Fruit fly (Drosophila melanogaster) whole organism, embryonic: ENCODE measurements around the gene LIMK1.

Source experiments
- ATbp ChIP-seq: fragments of 200-800 bp; sonication (Bioruptor generic); optimal IDR thresholded peaks from 2 replicates; lab custom pipeline; 2017; ENCODE audit warnings: missing biosample characterization, mild to moderate bottlenecking, missing genetic modification characterization, missing genetic modification reagents
- Bgb ChIP-seq: fragments of 200-800 bp; sonication (Bioruptor generic); IDR thresholded peaks from 2 replicates; pipeline ENCODE4 v1.3.6; 2022; ENCODE audit warnings: missing biosample characterization, missing genetic modification characterization; ENCODE audit not compliant: partially characterized antibody
- CG10321 ChIP-seq: fragments of 200-800 bp; sonication (Bioruptor generic); IDR thresholded peaks from 2 replicates; pipeline ENCODE4 v1.3.6; 2022; ENCODE audit warnings: missing biosample characterization, missing genetic modification characterization
- CG10959 ChIP-seq: fragments of 200-800 bp; sonication (Bioruptor generic); IDR thresholded peaks from 2 replicates; pipeline ENCODE4 v1.3.6; 2022; ENCODE audit warnings: missing biosample characterization, missing genetic modification characterization
- CG11085 ChIP-seq: fragments of 200-800 bp; sonication (Bioruptor generic); IDR thresholded peaks from 2 replicates; pipeline ENCODE4 v1.3.6; 2022; ENCODE audit warnings: missing biosample characterization, missing genetic modification characterization
- CG12659 ChIP-seq: fragments of 200-800 bp; sonication (Bioruptor generic); optimal IDR thresholded peaks from 3 replicates; lab custom pipeline; 2017; ENCODE audit warnings: mild to moderate bottlenecking, missing biosample characterization, missing genetic modification reagents, missing genetic modification characterization
- CG12744 ChIP-seq: fragments of 200-800 bp; sonication (Bioruptor generic); optimal IDR thresholded peaks from 2 replicates; lab custom pipeline; 2016; ENCODE audit warnings: missing biosample characterization, missing genetic modification characterization
- CG14441 ChIP-seq: fragments of 200-800 bp; sonication (Bioruptor generic); IDR thresholded peaks from 2 replicates; pipeline ENCODE4 v1.3.6; 2022; ENCODE audit warnings: missing biosample characterization, missing genetic modification characterization
- CG14667 ChIP-seq: fragments of 200-800 bp; sonication (Bioruptor generic); IDR thresholded peaks from 2 replicates; pipeline ENCODE4 v1.3.6; 2022; ENCODE audit warnings: missing biosample characterization, missing genetic modification characterization
- CG17829 ChIP-seq: fragments of 200-800 bp; optimal IDR thresholded peaks from 2 replicates; lab custom pipeline; 2019; ENCODE audit warnings: missing biosample characterization, mild to moderate bottlenecking, missing genetic modification characterization, moderate library complexity
- CG2199 ChIP-seq: fragments of 200-800 bp; sonication (Bioruptor generic); IDR thresholded peaks from 3 replicates; pipeline ENCODE4 v1.3.6; 2022; ENCODE audit warnings: missing biosample characterization, missing genetic modification characterization
- CG2889 ChIP-seq: fragments of 200-800 bp; sonication (Bioruptor generic); IDR thresholded peaks from 3 replicates; pipeline ENCODE4 v1.3.6; 2022; ENCODE audit warnings: missing biosample characterization, missing genetic modification characterization
- CG30020 ChIP-seq: fragments of 200-800 bp; optimal IDR thresholded peaks from 2 replicates; lab custom pipeline; 2019; ENCODE audit warnings: missing biosample characterization, mild to moderate bottlenecking, missing genetic modification characterization, moderate library complexity
- CG34224 ChIP-seq: fragments of 200-800 bp; sonication (Bioruptor generic); IDR thresholded peaks from 3 replicates; pipeline ENCODE4 v1.3.6; 2022; ENCODE audit warnings: missing biosample characterization, missing genetic modification characterization; ENCODE audit not compliant: partially characterized antibody
- CG4820 ChIP-seq: fragments of 200-800 bp; sonication (Bioruptor generic); optimal IDR thresholded peaks from 3 replicates; lab custom pipeline; 2016; ENCODE audit warnings: missing biosample characterization, missing genetic modification characterization
- CG5180 ChIP-seq: fragments of 200-800 bp; sonication (Bioruptor generic); optimal IDR thresholded peaks from 3 replicates; lab custom pipeline; 2017; ENCODE audit warnings: missing biosample characterization, missing genetic modification characterization, mild to moderate bottlenecking, moderate library complexity, missing genetic modification reagents
- CG5245 ChIP-seq: fragments of 200-800 bp; sonication (Bioruptor generic); optimal IDR thresholded peaks from 3 replicates; lab custom pipeline; 2016; ENCODE audit warnings: missing biosample characterization, missing genetic modification characterization
- CG7372 ChIP-seq: fragments of 200-800 bp; sonication (Bioruptor generic); IDR thresholded peaks from 2 replicates; pipeline ENCODE4 v1.3.6; 2022; ENCODE audit warnings: missing biosample characterization, missing genetic modification characterization
- CG8359 ChIP-seq: fragments of 200-800 bp; sonication (Bioruptor generic); optimal IDR thresholded peaks from 2 replicates; lab custom pipeline; 2017; ENCODE audit warnings: missing biosample characterization, mild to moderate bottlenecking, missing genetic modification characterization, borderline replicate concordance
- CTCF ChIP-seq: fragments of 200-800 bp; sonication (Bioruptor generic); optimal IDR thresholded peaks from 2 replicates; lab custom pipeline; 2017; ENCODE audit warnings: missing biosample characterization, mild to moderate bottlenecking, missing genetic modification characterization, moderate library complexity
- D ChIP-seq, 2 experiments: fragments of 200-800 bp in 1 of 2; fragments of >200 bp in 1 of 2; sonication (Bioruptor generic) in 1 of 2; optimal IDR thresholded peaks; 2 replicates in 1 of 2; 3 replicates in 1 of 2; lab custom pipeline; 2017; ENCODE audit warnings: mild to moderate bottlenecking in 1 of 2, missing biosample characterization in 1 of 2, missing genetic modification characterization in 1 of 2, missing genetic modification reagents in 1 of 2
- D19A ChIP-seq: fragments of 200-800 bp; optimal IDR thresholded peaks from 3 replicates; lab custom pipeline; 2019; ENCODE audit warnings: missing biosample characterization, mild to moderate bottlenecking, missing genetic modification characterization, moderate library complexity
- Deaf1 ChIP-seq: fragments of 200-800 bp; optimal IDR thresholded peaks from 3 replicates; lab custom pipeline; 2019; ENCODE audit warnings: missing biosample characterization, mild to moderate bottlenecking, missing genetic modification characterization, moderate library complexity
- Dip3 ChIP-seq: fragments of 200-800 bp; sonication (Bioruptor generic); optimal IDR thresholded peaks from 3 replicates; lab custom pipeline; 2016; ENCODE audit warnings: missing biosample characterization, missing genetic modification characterization
- Doc3 ChIP-seq: fragments of 200-800 bp; sonication (Bioruptor generic); IDR thresholded peaks from 3 replicates; pipeline ENCODE4 v1.3.6; 2022; ENCODE audit warnings: missing biosample characterization, missing genetic modification characterization; ENCODE audit not compliant: partially characterized antibody
- E2f2 ChIP-seq: fragments of 200-800 bp; sonication (Bioruptor generic); IDR thresholded peaks from 2 replicates; pipeline ENCODE4 v1.3.6; 2022; ENCODE audit warnings: missing biosample characterization, missing genetic modification characterization
- Fer1 ChIP-seq: fragments of 200-800 bp; sonication (Bioruptor generic); optimal IDR thresholded peaks from 2 replicates; lab custom pipeline; 2017; ENCODE audit warnings: missing biosample characterization, mild to moderate bottlenecking, missing genetic modification characterization
- Max ChIP-seq: fragments of 200-800 bp; sonication (Bioruptor generic); optimal IDR thresholded peaks from 2 replicates; lab custom pipeline; 2016; ENCODE audit warnings: missing biosample characterization, mild to moderate bottlenecking, missing genetic modification characterization
- Nf-YA ChIP-seq: fragments of 200-800 bp; sonication (Bioruptor generic); IDR thresholded peaks from 2 replicates; pipeline ENCODE4 v1.3.6; 2022; ENCODE audit warnings: missing biosample characterization, missing genetic modification characterization
- Side ChIP-seq: fragments of 200-800 bp; sonication (Bioruptor generic); optimal IDR thresholded peaks from 2 replicates; lab custom pipeline; 2016; ENCODE audit warnings: missing biosample characterization, missing genetic modification characterization
- Sin3A ChIP-seq: fragments of >200 bp; optimal IDR thresholded peaks from 2 replicates; lab custom pipeline; 2018
- Usf ChIP-seq: fragments of 200-800 bp; sonication (Bioruptor generic); optimal IDR thresholded peaks from 2 replicates; lab custom pipeline; 2017; ENCODE audit warnings: missing genotype, missing biosample characterization, missing genetic modification characterization
- Vsx1 ChIP-seq: fragments of 200-800 bp; sonication (Bioruptor generic); optimal IDR thresholded peaks from 2 replicates; lab custom pipeline; 2017; ENCODE audit warnings: missing biosample characterization, mild to moderate bottlenecking, missing genetic modification characterization, missing genetic modification reagents
- Xbp1 ChIP-seq: fragments of 200-800 bp; sonication (Bioruptor generic); optimal IDR thresholded peaks from 3 replicates; lab custom pipeline; 2016; ENCODE audit warnings: missing biosample characterization, mild to moderate bottlenecking, missing genetic modification characterization
- cas ChIP-seq: fragments of 200-800 bp; sonication (Bioruptor generic); IDR thresholded peaks from 2 replicates; pipeline ENCODE4 v1.3.6; 2022; ENCODE audit warnings: missing biosample characterization, missing genetic modification characterization
- crp ChIP-seq, 2 experiments: fragments of 200-800 bp; sonication (Bioruptor generic); optimal IDR thresholded peaks; 2 replicates in 1 of 2; 3 replicates in 1 of 2; lab custom pipeline; 2017; ENCODE audit warnings: missing biosample characterization in 2 of 2, missing genetic modification characterization in 2 of 2, mild to moderate bottlenecking in 1 of 2, moderate library complexity in 1 of 2
- disco-r ChIP-seq: fragments of 200-800 bp; sonication (Bioruptor generic); optimal IDR thresholded peaks from 2 replicates; lab custom pipeline; 2016; ENCODE audit warnings: missing biosample characterization, missing genetic modification characterization
- dpn ChIP-seq, 2 experiments: fragments of 200-800 bp; sonication (Bioruptor generic); optimal IDR thresholded peaks; 3 replicates each; lab custom pipeline; 2016; ENCODE audit warnings: missing biosample characterization in 2 of 2, missing genetic modification characterization in 2 of 2
- en ChIP-seq: fragments of 200-800 bp; sonication (Bioruptor generic); optimal IDR thresholded peaks from 2 replicates; lab custom pipeline; 2016; ENCODE audit warnings: missing biosample characterization, missing genetic modification characterization
- ind ChIP-seq: fragments of 200-800 bp; sonication (Bioruptor generic); optimal IDR thresholded peaks from 3 replicates; lab custom pipeline; 2016; ENCODE audit warnings: missing biosample characterization, missing genetic modification characterization
- jigr1 ChIP-seq: fragments of 200-800 bp; sonication (Bioruptor generic); IDR thresholded peaks from 3 replicates; pipeline ENCODE4 v1.3.6; 2022; ENCODE audit warnings: missing biosample characterization, missing genetic modification characterization
- kay ChIP-seq: fragments of 200-800 bp; sonication (Bioruptor generic); optimal IDR thresholded peaks from 2 replicates; lab custom pipeline; 2016; ENCODE audit warnings: missing biosample characterization, missing genetic modification characterization
- kni ChIP-seq: fragments of 200-800 bp; sonication (Bioruptor generic); optimal IDR thresholded peaks from 3 replicates; lab custom pipeline; 2017; ENCODE audit warnings: mild to moderate bottlenecking, missing biosample characterization, missing genetic modification reagents, missing genetic modification characterization
- lmd ChIP-seq: fragments of 200-800 bp; sonication (Bioruptor generic); IDR thresholded peaks from 2 replicates; pipeline ENCODE4 v1.3.6; 2022; ENCODE audit warnings: missing biosample characterization, missing genetic modification characterization
- luna ChIP-seq: fragments of 200-800 bp; sonication (Bioruptor generic); optimal IDR thresholded peaks from 2 replicates; lab custom pipeline; 2016; ENCODE audit warnings: missing biosample characterization, missing genetic modification characterization
- sens-2 ChIP-seq: fragments of 200-800 bp; sonication (Bioruptor generic); IDR thresholded peaks from 2 replicates; pipeline ENCODE4 v1.3.6; 2022; ENCODE audit warnings: missing biosample characterization, missing genetic modification characterization
- unpg ChIP-seq: fragments of 200-800 bp; sonication (Bioruptor generic); optimal IDR thresholded peaks from 3 replicates; lab custom pipeline; 2018; ENCODE audit warnings: missing biosample characterization, mild to moderate bottlenecking, missing genetic modification characterization, moderate library complexity
- wdn ChIP-seq: fragments of 200-800 bp; sonication (Bioruptor generic); IDR thresholded peaks from 2 replicates; pipeline ENCODE4 v1.3.6; 2022; ENCODE audit warnings: missing biosample characterization, missing genetic modification characterization
- zfh1 ChIP-seq: fragments of 200-800 bp; sonication (Bioruptor generic); IDR thresholded peaks from 3 replicates; pipeline ENCODE4 v1.3.6; 2022; ENCODE audit warnings: missing biosample characterization, missing genetic modification characterization

Gene LIMK1

DNA sequence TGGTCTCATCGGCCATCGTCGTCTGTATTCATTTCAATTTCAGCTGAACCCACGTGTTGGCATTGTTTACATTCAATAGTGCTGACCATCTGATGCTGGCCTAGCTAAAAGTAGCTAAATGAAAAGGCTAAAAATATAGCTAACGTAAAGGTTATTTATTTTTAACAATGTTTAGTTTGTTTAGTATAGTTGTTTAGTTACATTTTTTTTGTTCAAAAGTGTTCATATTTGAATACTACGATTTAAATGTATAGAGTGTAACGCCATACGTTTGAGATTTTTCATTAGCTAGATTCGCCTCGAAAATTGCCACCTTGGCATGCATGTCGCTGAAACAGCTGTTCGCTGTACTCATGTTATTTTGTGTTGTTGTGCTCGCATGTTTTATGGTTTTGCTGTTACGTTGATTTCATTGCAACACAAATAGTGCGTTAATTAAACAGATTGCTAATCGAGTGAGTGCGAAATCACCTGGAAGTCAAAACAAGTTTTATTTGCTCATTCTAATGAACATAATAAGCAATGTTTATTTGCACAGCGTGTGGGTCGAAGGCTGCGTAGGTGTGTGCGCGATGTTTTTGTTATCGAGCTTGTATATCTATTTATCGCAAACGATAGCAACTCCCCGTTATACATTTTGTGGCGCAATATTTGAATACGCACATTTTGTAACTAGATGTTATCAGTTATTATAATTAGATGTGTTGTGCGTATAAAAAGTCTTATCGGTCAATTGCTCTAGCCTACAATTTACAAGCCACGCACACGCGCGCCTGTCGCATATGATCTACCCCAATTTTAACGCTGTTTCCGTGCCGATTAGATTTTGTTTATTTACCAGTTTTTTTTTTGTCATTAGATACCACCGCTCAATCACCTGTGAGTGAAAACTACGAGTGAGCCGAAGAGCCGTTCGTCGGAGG, 19.8 kb upstream of the LIMK1 start, which contains the start of the genes CG1463 and Fpgs1 (continued):
- TF ChIP-seq CG17829 (tag; lab: Kevin White, UChicago) (peak; percentile 50), Xbp1 (GFP tag; lab: Kevin White, UChicago) (peak; percentile 39), cas (GFP tag; lab: Robert Waterston, UW) (no peak), luna (GFP tag; lab: Kevin White, UChicago) (no peak), Vsx1 (GFP tag; lab: Kevin White, UChicago) (no peak), Dip3 (GFP tag; lab: Kevin White, UChicago) (no peak), CG10959 (no peak), Doc3 (GFP tag; lab: Robert Waterston, UW) (0 out of 3 replicates have a peak, but pooled peaks have one; percentile 24), CG30020 (peak; percentile 25), CG14667 (GFP tag; lab: Robert Waterston, UW) (no peak), D (optimal IDR thresholded peaks at IDR 0.05; lab: Kevin White, UChicago) (no peak), D (GFP tag; optimal IDR thresholded peaks at IDR 0.05; lab: Kevin White, UChicago) (no peak), Usf (GFP tag; lab: Kevin White, UChicago) (no peak), Side (GFP tag; lab: Kevin White, UChicago) (no peak), CG5245 (GFP tag; lab: Kevin White, UChicago) (no peak), disco-r (GFP tag; lab: Kevin White, UChicago) (no peak), CG14441 (GFP tag; lab: Robert Waterston, UW) (0 out of 2 replicates have a peak, but pooled peaks have one; percentile 10), CG10321 (no peak), sens-2 (no peak), CG8359 (GFP tag; lab: Kevin White, UChicago) (no peak), Nf-YA (no peak), Max (peak; percentile 70), CG7372 (no peak), Fer1 (GFP tag; lab: Kevin White, UChicago) (peak; percentile 49), E2f2 (GFP tag; lab: Robert Waterston, UW) (peak; percentile 83), ind (no peak), lmd (GFP tag; lab: Robert Waterston, UW) (peak; percentile 47; the same call in 1 of the 2 replicates), CG34224 (GFP tag; lab: Robert Waterston, UW) (peak; percentile 54; the same call in 2 of the 3 replicates), en (GFP tag; lab: Kevin White, UChicago) (no peak), CG2199 (GFP tag; lab: Robert Waterston, UW) (0 out of 3 replicates have a peak, but pooled peaks have one; percentile 32), jigr1 (GFP tag; lab: Robert Waterston, UW) (no peak), CG11085 (GFP tag; lab: Robert Waterston, UW) (0 out of 2 replicates have a peak, but pooled peaks have one; percentile 22), CG5180 (GFP tag; lab: Kevin White, UChicago) (no peak), kay (no peak), zfh1 (GFP tag; lab: Robert Waterston, UW) (no peak), dpn (GFP tag; optimal IDR thresholded peaks at IDR 0.05; lab: Kevin White, UChicago) (peak in 1 of 2 experiments; percentile 8), Sin3A (peak; percentile 40), Bgb (GFP tag; lab: Robert Waterston, UW) (peak; percentile 50; the same call in 1 of the 2 replicates), wdn (GFP tag; lab: Robert Waterston, UW) (no peak), crp (GFP tag; optimal IDR thresholded peaks at IDR 0.05; lab: Kevin White, UChicago) (peak; percentile 19 to 91), D19A (tag; lab: Kevin White, UChicago) (no peak), CG2889 (GFP tag; lab: Robert Waterston, UW) (no peak), CG12659 (GFP tag; lab: Kevin White, UChicago) (peak; percentile 32), kni (no peak), CG12744 (GFP tag; lab: Kevin White, UChicago) (no peak), unpg (GFP tag; lab: Kevin White, UChicago) (no peak), CG4820 (no peak), CTCF (GFP tag; lab: Kevin White, UChicago) (no peak), ATbp (GFP tag; lab: Kevin White, UChicago) (no peak), Deaf1 (tag; lab: Kevin White, UChicago) (no peak)
